Worm (Caenorhabditis elegans): ENCODE data around the gene str-10.

The str-10 gene

DNA sequence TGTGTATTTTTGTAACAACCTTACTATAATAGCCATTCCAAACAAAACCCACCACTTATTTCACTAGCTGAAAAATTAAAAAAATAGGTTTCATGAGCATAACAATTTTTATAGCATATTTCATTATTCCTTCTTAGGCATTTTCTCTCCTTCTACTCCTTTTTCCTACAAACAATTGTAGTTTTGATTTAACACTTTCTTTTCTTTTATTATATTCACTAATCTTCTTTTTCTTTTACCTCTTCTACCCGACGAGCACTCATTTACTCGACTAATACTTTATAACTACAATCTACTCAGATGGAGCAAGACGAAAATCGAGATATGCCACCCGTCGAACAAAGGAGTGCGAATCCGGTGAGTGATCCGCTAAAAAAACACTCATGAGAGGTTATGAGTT lies 34.2 kb upstream of the str-10 start, which contains the start of gene C53C7.3:
C53C7.3 (plus strand) TSS at position 301 of the 400 bp plus-strand sequence.
- TF ChIP-seq nhr-76 (tag; optimal IDR thresholded peaks at IDR 0.05) (no peak), daf-12 (tag; optimal IDR thresholded peaks at IDR 0.05) (no peak), ama-1 (optimal IDR thresholded peaks at IDR 0.05) (no peak), elt-3 (tag; optimal IDR thresholded peaks at IDR 0.05) (no peak), nhr-11 (tag; optimal IDR thresholded peaks at IDR 0.05) (no peak), lin-15B (tag; optimal IDR thresholded peaks at IDR 0.05) (no peak), elt-1 (tag; optimal IDR thresholded peaks at IDR 0.05) (no peak), nhr-77 (tag; optimal IDR thresholded peaks at IDR 0.05) (no peak), unc-39 (tag; optimal IDR thresholded peaks at IDR 0.05) (no peak), aly-2 (tag; optimal IDR thresholded peaks at IDR 0.05) (no peak), egl-27 (tag; optimal IDR thresholded peaks at IDR 0.05) (no peak), elt-2 (tag; optimal IDR thresholded peaks at IDR 0.05) (no peak), zag-1 (tag; optimal IDR thresholded peaks at IDR 0.05) (no peak)

- TF ChIP-seq aly-2 (tag; optimal IDR thresholded peaks at IDR 0.05), result no peak
- TF ChIP-seq ceh-16 (tag; optimal IDR thresholded peaks at IDR 0.05), result no peak
- TF ChIP-seq ama-1 (optimal IDR thresholded peaks at IDR 0.05), result no peak
- no peak for TF ChIP-seq unc-39 (tag; optimal IDR thresholded peaks at IDR 0.05)
- no peak for TF ChIP-seq nhr-67 (tag; optimal IDR thresholded peaks at IDR 0.05)
- no peak for TF ChIP-seq egl-27 (tag; optimal IDR thresholded peaks at IDR 0.05)
- TF ChIP-seq lin-39 (tag; optimal IDR thresholded peaks at IDR 0.05), result no peak
- no peak for TF ChIP-seq ztf-11 (tag; optimal IDR thresholded peaks at IDR 0.05)
- no peak for TF ChIP-seq nhr-76 (tag; optimal IDR thresholded peaks at IDR 0.05)
- no peak for TF ChIP-seq ztf-4 (tag; optimal IDR thresholded peaks at IDR 0.05)
- TF ChIP-seq lin-15B (tag; optimal IDR thresholded peaks at IDR 0.05), result no peak
- TF ChIP-seq tbx-2 (tag; optimal IDR thresholded peaks at IDR 0.05), result no peak
- TF ChIP-seq fkh-10 (GFP tag; optimal IDR thresholded peaks at IDR 0.05), result no peak
Measured at ce11 chrX:13051405-13051804, 31.0 kb upstream of the str-10 start, which contains the start of gene K03A11.1. Gene K03A11.1 (plus strand): TSS chrX:13051705.

ce11 chrX:13055560-13055959 lies 26.9 kb upstream of the str-10 start, which contains the start of gene K03A11.6:
Gene K03A11.6 (plus strand): TSS chrX:13055860.
- TF ChIP-seq nhr-11 (tag; optimal IDR thresholded peaks at IDR 0.05) (no peak), eor-1 (tag; optimal IDR thresholded peaks at IDR 0.05) (no peak), tbx-2 (tag; optimal IDR thresholded peaks at IDR 0.05) (no peak), elt-1 (tag; optimal IDR thresholded peaks at IDR 0.05) (no peak), ceh-82 (tag; optimal IDR thresholded peaks at IDR 0.05) (no peak), ceh-16 (tag; optimal IDR thresholded peaks at IDR 0.05) (no peak), unc-62 (GFP tag; optimal IDR thresholded peaks at IDR 0.05) (no peak), lin-39 (tag; optimal IDR thresholded peaks at IDR 0.05) (no peak)

DNA sequence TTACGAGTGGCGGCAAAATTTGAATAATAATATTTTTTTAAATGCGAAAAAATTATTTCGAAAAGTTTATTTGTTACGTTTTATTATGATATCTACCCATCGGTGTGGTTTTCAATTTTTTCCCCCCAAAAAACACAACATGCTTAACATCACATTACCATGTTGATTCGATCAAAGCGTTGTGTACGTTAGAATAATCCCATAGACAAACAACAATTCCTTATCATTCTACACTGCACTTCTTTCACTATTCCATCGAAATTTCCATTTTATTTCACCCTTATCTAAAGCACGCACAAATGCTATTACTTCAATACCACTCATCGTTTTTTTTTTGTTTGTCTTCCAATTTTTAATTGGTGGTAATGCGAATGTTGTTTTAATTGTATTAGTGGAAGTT lies 22.4 kb upstream of the str-10 start:
- TF ChIP-seq elt-1 (tag; optimal IDR thresholded peaks at IDR 0.05) (no peak), lsy-12 (tag; optimal IDR thresholded peaks at IDR 0.05) (no peak), pqm-1 (tag; optimal IDR thresholded peaks at IDR 0.05) (peak; percentile 51), elt-2 (tag; optimal IDR thresholded peaks at IDR 0.05) (peak; percentile 88), skn-1 (tag; optimal IDR thresholded peaks at IDR 0.05) (peak; percentile 11), jun-1 (tag; optimal IDR thresholded peaks at IDR 0.05) (peak; percentile 6), pha-4 (tag; optimal IDR thresholded peaks at IDR 0.05) (peak; percentile 78), nhr-12 (tag; optimal IDR thresholded peaks at IDR 0.05) (no peak)

ce11 chrX:13061366-13061765 lies 21.1 kb upstream of the str-10 start:
- TF ChIP-seq ztf-4 (tag; optimal IDR thresholded peaks at IDR 0.05) (no peak), ceh-28 (tag; optimal IDR thresholded peaks at IDR 0.05) (no peak), elt-3 (tag; optimal IDR thresholded peaks at IDR 0.05) (no peak), aly-2 (tag; optimal IDR thresholded peaks at IDR 0.05) (no peak), unc-62 (GFP tag; optimal IDR thresholded peaks at IDR 0.05) (no peak), nhr-12 (tag; optimal IDR thresholded peaks at IDR 0.05) (no peak), ceh-16 (tag; optimal IDR thresholded peaks at IDR 0.05) (no peak), ZK546.5 (tag; optimal IDR thresholded peaks at IDR 0.05) (no peak), mdl-1 (tag; optimal IDR thresholded peaks at IDR 0.05) (no peak), unc-39 (tag; optimal IDR thresholded peaks at IDR 0.05) (no peak), nhr-67 (tag; optimal IDR thresholded peaks at IDR 0.05) (no peak), ama-1 (optimal IDR thresholded peaks at IDR 0.05) (no peak), egl-27 (tag; optimal IDR thresholded peaks at IDR 0.05) (no peak)

All from whole organism, L3 larva.